Fruit fly (Drosophila melanogaster) whole organism, embryonic: ENCODE results near the gene CG9839.
A peak's percentile ranks its signal among the peaks of the same experiment; 100 is the strongest.

Source experiments
- Asciz ChIP-seq: fragments of 200-800 bp; sonication (Bioruptor generic); optimal IDR thresholded peaks from 2 replicates; lab custom pipeline; 2017; ENCODE audit warnings: missing biosample characterization, mild to moderate bottlenecking, missing genetic modification characterization, missing genetic modification reagents
- B-H2 ChIP-seq: fragments of 200-800 bp; sonication (Bioruptor generic); optimal IDR thresholded peaks from 2 replicates; lab custom pipeline; 2018; ENCODE audit warnings: missing biosample characterization, mild to moderate bottlenecking, missing genetic modification characterization
- Blimp-1 ChIP-seq: fragments of 200-800 bp; sonication (Bioruptor generic); optimal IDR thresholded peaks from 3 replicates; lab custom pipeline; 2018; ENCODE audit warnings: missing biosample characterization, missing genetic modification characterization, mild to moderate bottlenecking, moderate library complexity, missing genetic modification reagents
- CG10209 ChIP-seq: fragments of 200-800 bp; sonication (Bioruptor generic); optimal IDR thresholded peaks from 3 replicates; lab custom pipeline; 2017; ENCODE audit warnings: missing biosample characterization, mild to moderate bottlenecking, missing genetic modification characterization, missing genetic modification reagents
- CG1024 ChIP-seq: fragments of 200-800 bp; sonication (Bioruptor generic); IDR thresholded peaks from 2 replicates; pipeline ENCODE4 v1.3.6; 2022; ENCODE audit warnings: missing biosample characterization, missing genetic modification characterization
- CG10654 ChIP-seq: fragments of 200-800 bp; sonication (Bioruptor generic); optimal IDR thresholded peaks from 2 replicates; lab custom pipeline; 2016; ENCODE audit warnings: missing biosample characterization, missing genetic modification characterization
- CG10979 ChIP-seq: fragments of 200-800 bp; sonication (Bioruptor generic); optimal IDR thresholded peaks from 2 replicates; lab custom pipeline; 2018; ENCODE audit warnings: missing biosample characterization, mild to moderate bottlenecking, missing genetic modification characterization, moderate library complexity
- CG13624 ChIP-seq: fragments of 200-800 bp; sonication (Bioruptor generic); optimal IDR thresholded peaks from 2 replicates; lab custom pipeline; 2016; ENCODE audit warnings: missing biosample characterization, missing genetic modification characterization
- CG17568 ChIP-seq: fragments of 200-800 bp; sonication (Bioruptor generic); optimal IDR thresholded peaks from 2 replicates; lab custom pipeline; 2018; ENCODE audit warnings: missing biosample characterization, mild to moderate bottlenecking, missing genetic modification characterization, moderate library complexity
- CG1792 ChIP-seq: fragments of 200-800 bp; sonication (Bioruptor generic); optimal IDR thresholded peaks from 2 replicates; lab custom pipeline; 2016; ENCODE audit warnings: missing biosample characterization, missing genetic modification characterization
- CG18476 ChIP-seq: fragments of 200-800 bp; sonication (Bioruptor generic); optimal IDR thresholded peaks from 2 replicates; lab custom pipeline; 2016; ENCODE audit warnings: missing biosample characterization, mild to moderate bottlenecking, missing genetic modification characterization
- CG18599 ChIP-seq: fragments of 200-800 bp; sonication (Bioruptor generic); optimal IDR thresholded peaks from 3 replicates; lab custom pipeline; 2017; ENCODE audit warnings: missing biosample characterization, missing genetic modification characterization, mild to moderate bottlenecking, moderate library complexity, missing genetic modification reagents
- CG34422 ChIP-seq: fragments of 200-800 bp; sonication (Bioruptor generic); IDR thresholded peaks from 3 replicates; pipeline ENCODE4 v1.3.6; 2022; ENCODE audit warnings: missing biosample characterization, missing genetic modification characterization
- CG42726 ChIP-seq: fragments of 200-800 bp; sonication (Bioruptor generic); IDR thresholded peaks from 2 replicates; pipeline ENCODE4 v1.3.6; 2022; ENCODE audit warnings: missing biosample characterization, missing genetic modification characterization; ENCODE audit not compliant: partially characterized antibody
- CG4617 ChIP-seq: fragments of 200-800 bp; sonication (Bioruptor generic); optimal IDR thresholded peaks from 3 replicates; lab custom pipeline; 2016; ENCODE audit warnings: missing biosample characterization, missing genetic modification characterization, borderline replicate concordance
- CG5245 ChIP-seq: fragments of 200-800 bp; sonication (Bioruptor generic); optimal IDR thresholded peaks from 3 replicates; lab custom pipeline; 2016; ENCODE audit warnings: missing biosample characterization, missing genetic modification characterization
- CG6272 ChIP-seq: fragments of 200-800 bp; sonication (Bioruptor generic); IDR thresholded peaks from 2 replicates; pipeline ENCODE4 v1.3.6; 2022; ENCODE audit warnings: missing biosample characterization, missing genetic modification characterization
- CG7556 ChIP-seq: fragments of 200-800 bp; sonication (Bioruptor generic); optimal IDR thresholded peaks from 2 replicates; lab custom pipeline; 2017; ENCODE audit warnings: missing biosample characterization, mild to moderate bottlenecking, missing genetic modification characterization
- CG7987 ChIP-seq: fragments of 200-800 bp; sonication (Bioruptor generic); optimal IDR thresholded peaks from 2 replicates; lab custom pipeline; 2018; ENCODE audit warnings: missing biosample characterization, mild to moderate bottlenecking, missing genetic modification characterization, moderate library complexity
- CG8478 ChIP-seq: fragments of >200 bp; optimal IDR thresholded peaks from 2 replicates; lab custom pipeline; 2018
- Dbx ChIP-seq: fragments of 200-800 bp; sonication (Bioruptor generic); IDR thresholded peaks from 3 replicates; pipeline ENCODE4 v1.3.6; 2022; ENCODE audit warnings: missing biosample characterization, missing genetic modification characterization
- E2f2 ChIP-seq: fragments of 200-800 bp; sonication (Bioruptor generic); IDR thresholded peaks from 2 replicates; pipeline ENCODE4 v1.3.6; 2022; ENCODE audit warnings: missing biosample characterization, missing genetic modification characterization
- Gsc ChIP-seq: fragments of 200-800 bp; sonication (Bioruptor generic); IDR thresholded peaks from 2 replicates; pipeline ENCODE4 v1.3.6; 2022; ENCODE audit warnings: missing biosample characterization, missing genetic modification characterization
- Hand ChIP-seq: fragments of 200-800 bp; sonication (Bioruptor generic); optimal IDR thresholded peaks from 2 replicates; lab custom pipeline; 2017; ENCODE audit warnings: mild to moderate bottlenecking, missing biosample characterization, missing genetic modification reagents, missing genetic modification characterization
- Taf1 ChIP-seq: fragments of 200-800 bp; sonication (Bioruptor generic); IDR thresholded peaks from 2 replicates; pipeline ENCODE4 v1.3.6; 2022; ENCODE audit warnings: missing biosample characterization, missing genetic modification characterization
- YL-1 ChIP-seq: fragments of 200-800 bp; sonication (Bioruptor generic); optimal IDR thresholded peaks from 3 replicates; lab custom pipeline; 2017; ENCODE audit warnings: missing biosample characterization, mild to moderate bottlenecking, missing genetic modification characterization
- ab ChIP-seq: fragments of 200-800 bp; sonication (Bioruptor generic); optimal IDR thresholded peaks from 2 replicates; lab custom pipeline; 2016; ENCODE audit warnings: missing biosample characterization, missing genetic modification characterization
- ase ChIP-seq: fragments of 200-800 bp; sonication (Bioruptor generic); IDR thresholded peaks from 3 replicates; pipeline ENCODE4 v1.3.6; 2022; ENCODE audit warnings: missing biosample characterization, missing genetic modification characterization
- cato ChIP-seq: fragments of 200-800 bp; sonication (Bioruptor generic); optimal IDR thresholded peaks from 2 replicates; lab custom pipeline; 2016; ENCODE audit warnings: missing biosample characterization, missing genetic modification characterization, borderline replicate concordance
- crol ChIP-seq: fragments of 200-800 bp; sonication (Bioruptor generic); IDR thresholded peaks from 2 replicates; pipeline ENCODE4 v1.3.6; 2022; ENCODE audit warnings: missing biosample characterization, missing genetic modification characterization
- crp ChIP-seq, 2 experiments: fragments of 200-800 bp; sonication (Bioruptor generic); optimal IDR thresholded peaks; 2 replicates in 1 of 2; 3 replicates in 1 of 2; lab custom pipeline; 2017; ENCODE audit warnings: missing biosample characterization in 2 of 2, missing genetic modification characterization in 2 of 2, mild to moderate bottlenecking in 1 of 2, moderate library complexity in 1 of 2
- cwo ChIP-seq: fragments of 200-800 bp; sonication (Bioruptor generic); optimal IDR thresholded peaks from 3 replicates; lab custom pipeline; 2017; ENCODE audit warnings: missing biosample characterization, missing genetic modification characterization, mild to moderate bottlenecking, moderate library complexity, missing genetic modification reagents
- dmrt11E ChIP-seq: fragments of 200-800 bp; sonication (Bioruptor generic); optimal IDR thresholded peaks from 3 replicates; lab custom pipeline; 2018; ENCODE audit warnings: missing biosample characterization, mild to moderate bottlenecking, missing genetic modification characterization, moderate library complexity
- dmrt99B ChIP-seq: fragments of 200-800 bp; sonication (Bioruptor generic); optimal IDR thresholded peaks from 2 replicates; lab custom pipeline; 2018; ENCODE audit warnings: missing biosample characterization, mild to moderate bottlenecking, missing genetic modification characterization, moderate library complexity
- en ChIP-seq: fragments of 200-800 bp; sonication (Bioruptor generic); optimal IDR thresholded peaks from 2 replicates; lab custom pipeline; 2016; ENCODE audit warnings: missing biosample characterization, missing genetic modification characterization
- eyg ChIP-seq: fragments of 200-800 bp; sonication (Bioruptor generic); optimal IDR thresholded peaks from 3 replicates; lab custom pipeline; 2016; ENCODE audit warnings: missing biosample characterization, missing genetic modification characterization
- fd102C ChIP-seq: fragments of 200-800 bp; sonication (Bioruptor generic); optimal IDR thresholded peaks from 2 replicates; lab custom pipeline; 2018; ENCODE audit warnings: missing biosample characterization, mild to moderate bottlenecking, missing genetic modification characterization, moderate library complexity
- fu2 ChIP-seq: fragments of 200-800 bp; sonication (Bioruptor generic); optimal IDR thresholded peaks from 2 replicates; lab custom pipeline; 2016; ENCODE audit warnings: missing biosample characterization, missing genetic modification characterization
- gcm2 ChIP-seq: fragments of 200-800 bp; sonication (Bioruptor generic); optimal IDR thresholded peaks from 2 replicates; lab custom pipeline; 2016; ENCODE audit warnings: missing biosample characterization, missing genetic modification characterization
- grn ChIP-seq: fragments of 200-800 bp; sonication (Bioruptor generic); optimal IDR thresholded peaks from 3 replicates; lab custom pipeline; 2017; ENCODE audit warnings: missing biosample characterization, missing genetic modification characterization
- hth ChIP-seq: fragments of >200 bp; optimal IDR thresholded peaks from 2 replicates; lab custom pipeline; 2017; ENCODE audit warnings: inconsistent platforms
- inv ChIP-seq: fragments of 200-800 bp; sonication (Bioruptor generic); IDR thresholded peaks from 2 replicates; pipeline ENCODE4 v1.3.6; 2022; ENCODE audit warnings: missing biosample characterization, missing genetic modification characterization; ENCODE audit not compliant: partially characterized antibody
- kah ChIP-seq: fragments of 200-800 bp; sonication (Bioruptor generic); optimal IDR thresholded peaks from 2 replicates; lab custom pipeline; 2018; ENCODE audit warnings: missing biosample characterization, mild to moderate bottlenecking, missing genetic modification characterization
- knrl ChIP-seq: fragments of 200-800 bp; sonication (Bioruptor generic); IDR thresholded peaks from 3 replicates; pipeline ENCODE4 v1.3.6; 2022; ENCODE audit warnings: missing biosample characterization, missing genetic modification characterization; ENCODE audit not compliant: partially characterized antibody
- lbe ChIP-seq: fragments of 200-800 bp; sonication (Bioruptor generic); optimal IDR thresholded peaks from 2 replicates; lab custom pipeline; 2016; ENCODE audit warnings: missing biosample characterization, mild to moderate bottlenecking, missing genetic modification characterization
- lilli ChIP-seq: fragments of 200-800 bp; sonication (Bioruptor generic); optimal IDR thresholded peaks from 3 replicates; lab custom pipeline; 2016; ENCODE audit warnings: missing biosample characterization, missing genetic modification characterization
- nmo ChIP-seq: fragments of 200-800 bp; sonication (Bioruptor generic); optimal IDR thresholded peaks from 2 replicates; lab custom pipeline; 2018; ENCODE audit warnings: missing biosample characterization, mild to moderate bottlenecking, missing genetic modification characterization, moderate library complexity
- sim ChIP-seq: fragments of 200-800 bp; sonication (Bioruptor generic); IDR thresholded peaks from 2 replicates; pipeline ENCODE4 v1.3.6; 2022; ENCODE audit warnings: missing biosample characterization, missing genetic modification characterization
- tio ChIP-seq: fragments of 200-800 bp; sonication (Bioruptor generic); optimal IDR thresholded peaks from 2 replicates; lab custom pipeline; 2017; ENCODE audit warnings: missing biosample characterization, missing genetic modification characterization, inconsistent platforms
- wdn ChIP-seq: fragments of 200-800 bp; sonication (Bioruptor generic); IDR thresholded peaks from 2 replicates; pipeline ENCODE4 v1.3.6; 2022; ENCODE audit warnings: missing biosample characterization, missing genetic modification characterization

CG9839 gene

dm6 chr3R:8809712-8810111 lies 4.1 kb upstream of the CG9839 start (continued):
- TF ChIP-seq inv (GFP tag; lab: Robert Waterston, UW), result no peak
- no peak for TF ChIP-seq dmrt99B (tag; lab: Kevin White, UChicago)
- peak; percentile 91 for TF ChIP-seq cwo (GFP tag; lab: Kevin White, UChicago)
- TF ChIP-seq B-H2, result peak; percentile 16
- no peak for TF ChIP-seq wdn (GFP tag; lab: Robert Waterston, UW)
- TF ChIP-seq Taf1 (GFP tag; lab: Robert Waterston, UW), result no peak
- peak; percentile 19 for TF ChIP-seq CG18599 (GFP tag; lab: Kevin White, UChicago)
- no peak for TF ChIP-seq en
- peak; percentile 46 for TF ChIP-seq grn (GFP tag; lab: Kevin White, UChicago)
- TF ChIP-seq ab (GFP tag; lab: Kevin White, UChicago), result no peak
- no peak for TF ChIP-seq tio (GFP tag; lab: Kevin White, UChicago)
- TF ChIP-seq crp (GFP tag; optimal IDR thresholded peaks at IDR 0.05; lab: Kevin White, UChicago), result no peak

- TF ChIP-seq CG7556 (peak; percentile 86), dmrt11E (tag; lab: Kevin White, UChicago) (peak; percentile 97), hth (no peak), CG17568 (GFP tag; lab: Kevin White, UChicago) (peak; percentile 43), Asciz (GFP tag; lab: Kevin White, UChicago) (peak; percentile 56), CG10654 (peak; percentile 59), nmo (GFP tag; lab: Kevin White, UChicago) (peak; percentile 87), lilli (GFP tag; lab: Kevin White, UChicago) (peak; percentile 55), CG6272 (GFP tag; lab: Robert Waterston, UW) (peak; percentile 27; the same call in 1 of the 2 replicates), cato (GFP tag; lab: Kevin White, UChicago) (peak; percentile 49), Dbx (GFP tag; lab: Robert Waterston, UW) (no peak), sim (GFP tag; lab: Robert Waterston, UW) (no peak), lbe (GFP tag; lab: Kevin White, UChicago) (peak; percentile 2), CG34422 (GFP tag; lab: Robert Waterston, UW) (peak; percentile 62; the same call in 1 of the 3 replicates), E2f2 (GFP tag; lab: Robert Waterston, UW) (no peak), Gsc (no peak), CG13624 (peak; percentile 20), Blimp-1 (GFP tag; lab: Kevin White, UChicago) (peak; percentile 70), CG1024 (GFP tag; lab: Robert Waterston, UW) (no peak), CG10979 (peak; percentile 95), gcm2 (GFP tag; lab: Kevin White, UChicago) (no peak), CG4617 (GFP tag; lab: Kevin White, UChicago) (peak; percentile 17), fd102C (GFP tag; lab: Kevin White, UChicago) (peak; percentile 94), CG10209 (GFP tag; lab: Kevin White, UChicago) (peak; percentile 68), CG1792 (GFP tag; lab: Kevin White, UChicago) (no peak), kah (GFP tag; lab: Kevin White, UChicago) (no peak), CG42726 (GFP tag; lab: Robert Waterston, UW) (no peak), crol (GFP tag; lab: Robert Waterston, UW) (no peak), ase (GFP tag; lab: Robert Waterston, UW) (no peak), Hand (no peak), CG18476 (GFP tag; lab: Kevin White, UChicago) (peak; percentile 63), knrl (GFP tag; lab: Robert Waterston, UW) (no peak), CG5245 (GFP tag; lab: Kevin White, UChicago) (peak; percentile 52), CG7987 (GFP tag; lab: Kevin White, UChicago) (no peak), YL-1 (peak; percentile 23), eyg (GFP tag; lab: Kevin White, UChicago) (no peak), CG8478 (lab: Kevin White, UChicago) (no peak), fu2 (GFP tag; lab: Kevin White, UChicago) (no peak)
Measured at dm6 chr3R:8808518-8808921, 2.9 kb upstream of the CG9839 start.
